Worm (Caenorhabditis elegans) whole organism, L3 larva: ENCODE data around the gene ZK632.10.

ENCODE experiments used
- R02D3.7 ChIP-seq: fragments of 150-350 bp; optimal IDR thresholded peaks from 2 replicates; lab custom pipeline; 2014; ENCODE audit warnings: missing biosample characterization, missing genetic modification characterization
- ZK546.5 ChIP-seq: sonication (generic microtip); optimal IDR thresholded peaks from 2 replicates; lab custom pipeline; 2017; ENCODE audit warnings: missing biosample characterization, missing genetic modification characterization
- aly-2 ChIP-seq: fragments of 150-350 bp; optimal IDR thresholded peaks from 2 replicates; lab custom pipeline; 2014; ENCODE audit warnings: missing biosample characterization, missing genetic modification characterization
- ama-1 ChIP-seq: fragments of 150-350 bp; optimal IDR thresholded peaks from 2 replicates; lab custom pipeline; 2018
- ceh-16 ChIP-seq: sonication (generic microtip); optimal IDR thresholded peaks from 2 replicates; lab custom pipeline; 2017; ENCODE audit warnings: missing biosample characterization, missing genetic modification characterization
- ceh-28 ChIP-seq: fragments of 150-350 bp; optimal IDR thresholded peaks from 2 replicates; lab custom pipeline; 2014; ENCODE audit warnings: missing biosample characterization, missing genetic modification reagents, missing genetic modification characterization
- ceh-82 ChIP-seq: fragments of 150-350 bp; optimal IDR thresholded peaks from 2 replicates; lab custom pipeline; 2014; ENCODE audit warnings: missing biosample characterization, missing genetic modification characterization
- ceh-9 ChIP-seq: sonication (generic microtip); optimal IDR thresholded peaks from 2 replicates; lab custom pipeline; 2018; ENCODE audit warnings: missing biosample characterization, missing genetic modification characterization
- daf-12 ChIP-seq: fragments of 150-350 bp; optimal IDR thresholded peaks from 2 replicates; lab custom pipeline; 2014; ENCODE audit warnings: missing biosample characterization, missing genetic modification reagents, missing genetic modification characterization
- egl-27 ChIP-seq: sonication (generic microtip); optimal IDR thresholded peaks from 4 replicates; lab custom pipeline; 2017; ENCODE audit warnings: missing biosample characterization, missing genetic modification reagents, missing genetic modification characterization
- egl-5 ChIP-seq: fragments of 150-350 bp; optimal IDR thresholded peaks from 2 replicates; lab custom pipeline; 2017; ENCODE audit warnings: missing biosample characterization, missing genetic modification reagents, missing genetic modification characterization, inconsistent platforms
- elt-1 ChIP-seq: fragments of 150-350 bp; optimal IDR thresholded peaks from 2 replicates; lab custom pipeline; 2014; ENCODE audit warnings: missing biosample characterization, missing genetic modification characterization
- elt-2 ChIP-seq: sonication (generic microtip); optimal IDR thresholded peaks from 2 replicates; lab custom pipeline; 2016; ENCODE audit warnings: missing genetic modification reagents, mild to moderate bottlenecking, missing genetic modification characterization, missing compliant biosample characterization
- elt-3 ChIP-seq, 3 experiments: fragments of 150-350 bp in 1 of 3; sonication (generic microtip) in 2 of 3; optimal IDR thresholded peaks; 2 replicates in 2 of 3; 4 replicates in 1 of 3; lab custom pipeline; 2014 to 2017; ENCODE audit warnings: missing biosample characterization in 3 of 3, missing genetic modification characterization in 3 of 3
- eor-1 ChIP-seq, 2 experiments: fragments of 150-350 bp; optimal IDR thresholded peaks; 2 replicates each; lab custom pipeline; 2014 to 2018; ENCODE audit warnings: missing biosample characterization in 2 of 2, missing genetic modification characterization in 2 of 2
- fkh-10 ChIP-seq: sonication (generic microtip); optimal IDR thresholded peaks from 2 replicates; lab custom pipeline; 2017; ENCODE audit warnings: missing biosample characterization, missing genetic modification reagents, missing genetic modification characterization
- fkh-2 ChIP-seq: fragments of 150-350 bp; optimal IDR thresholded peaks from 2 replicates; lab custom pipeline; 2014; ENCODE audit warnings: missing biosample characterization, missing genetic modification reagents, missing genetic modification characterization
- fos-1 ChIP-seq: fragments of 150-350 bp; optimal IDR thresholded peaks from 2 replicates; lab custom pipeline; 2014; ENCODE audit warnings: missing biosample characterization, missing genetic modification characterization
- hmg-11 ChIP-seq: sonication (generic microtip); optimal IDR thresholded peaks from 2 replicates; lab custom pipeline; 2016; ENCODE audit warnings: missing genetic modification characterization, missing compliant biosample characterization
- jun-1 ChIP-seq: fragments of 150-350 bp; optimal IDR thresholded peaks from 2 replicates; lab custom pipeline; 2014; ENCODE audit warnings: missing biosample characterization, missing genetic modification reagents, missing genetic modification characterization
- lin-15B ChIP-seq: fragments of 150-350 bp; optimal IDR thresholded peaks from 2 replicates; lab custom pipeline; 2014; ENCODE audit warnings: missing biosample characterization, missing genetic modification characterization
- lin-39 ChIP-seq: fragments of 150-350 bp; optimal IDR thresholded peaks from 2 replicates; lab custom pipeline; 2018; ENCODE audit warnings: missing biosample characterization, missing genetic modification reagents, missing genetic modification characterization
- lsy-12 ChIP-seq: sonication (generic microtip); optimal IDR thresholded peaks from 2 replicates; lab custom pipeline; 2016; ENCODE audit warnings: mild to moderate bottlenecking, missing genetic modification characterization, missing compliant biosample characterization
- mdl-1 ChIP-seq: fragments of 150-350 bp; optimal IDR thresholded peaks from 2 replicates; lab custom pipeline; 2014; ENCODE audit warnings: missing biosample characterization, missing genetic modification characterization
- mml-1 ChIP-seq: fragments of 150-350 bp; sonication (generic microtip); optimal IDR thresholded peaks from 3 replicates; lab custom pipeline; 2014; ENCODE audit warnings: missing biosample characterization, missing genetic modification characterization
- nfya-1 ChIP-seq: sonication (generic microtip); optimal IDR thresholded peaks from 2 replicates; lab custom pipeline; 2017; ENCODE audit warnings: missing genetic modification characterization, mild to moderate bottlenecking, missing compliant biosample characterization, antibody characterized with exemption, moderate library complexity; ENCODE audit not compliant: insufficient read depth
- nhr-11 ChIP-seq: fragments of 150-350 bp; optimal IDR thresholded peaks from 2 replicates; lab custom pipeline; 2014; ENCODE audit warnings: missing biosample characterization, missing genetic modification characterization
- nhr-12 ChIP-seq: fragments of 150-350 bp; optimal IDR thresholded peaks from 2 replicates; lab custom pipeline; 2014; ENCODE audit warnings: missing biosample characterization, missing genetic modification characterization
- nhr-23 ChIP-seq: fragments of 150-350 bp; optimal IDR thresholded peaks from 2 replicates; lab custom pipeline; 2014; ENCODE audit warnings: missing biosample characterization, missing genetic modification reagents, missing genetic modification characterization
- nhr-237 ChIP-seq: fragments of 150-350 bp; optimal IDR thresholded peaks from 2 replicates; lab custom pipeline; 2014; ENCODE audit warnings: missing biosample characterization, missing genetic modification characterization
- nhr-25 ChIP-seq: sonication (generic microtip); optimal IDR thresholded peaks from 2 replicates; lab custom pipeline; 2017; ENCODE audit warnings: missing biosample characterization, missing genetic modification characterization
- nhr-28 ChIP-seq: fragments of 150-350 bp; optimal IDR thresholded peaks from 2 replicates; lab custom pipeline; 2014; ENCODE audit warnings: missing biosample characterization, missing genetic modification characterization
- nhr-43 ChIP-seq: sonication (generic microtip); optimal IDR thresholded peaks from 2 replicates; lab custom pipeline; 2016; ENCODE audit warnings: mild to moderate bottlenecking, missing genetic modification characterization, missing compliant biosample characterization; ENCODE audit not compliant: poor library complexity, severe bottlenecking
- nhr-67 ChIP-seq: fragments of 150-350 bp; optimal IDR thresholded peaks from 2 replicates; lab custom pipeline; 2014; ENCODE audit warnings: missing biosample characterization, missing genetic modification characterization
- nhr-76 ChIP-seq: fragments of 150-350 bp; sonication (generic microtip); optimal IDR thresholded peaks from 5 replicates; lab custom pipeline; 2014; ENCODE audit warnings: missing biosample characterization, missing genetic modification characterization
- nhr-77 ChIP-seq: fragments of 150-350 bp; optimal IDR thresholded peaks from 2 replicates; lab custom pipeline; 2014; ENCODE audit warnings: missing biosample characterization, missing genetic modification characterization
- pha-4 ChIP-seq: fragments of 150-350 bp; optimal IDR thresholded peaks from 2 replicates; lab custom pipeline; 2014; ENCODE audit warnings: missing biosample characterization, missing genetic modification reagents, missing genetic modification characterization
- pqm-1 ChIP-seq: fragments of 150-350 bp; optimal IDR thresholded peaks from 2 replicates; lab custom pipeline; 2017; ENCODE audit warnings: missing biosample characterization, missing genetic modification characterization, inconsistent platforms
- sea-2 ChIP-seq: fragments of 150-350 bp; sonication (generic microtip); optimal IDR thresholded peaks from 4 replicates; lab custom pipeline; 2014; ENCODE audit warnings: missing biosample characterization, missing genetic modification reagents, missing genetic modification characterization
- skn-1 ChIP-seq: fragments of 150-350 bp; optimal IDR thresholded peaks from 2 replicates; lab custom pipeline; 2014; ENCODE audit warnings: missing biosample characterization, missing genetic modification characterization
- snpc-4 ChIP-seq: fragments of 150-350 bp; optimal IDR thresholded peaks from 2 replicates; lab custom pipeline; 2014; ENCODE audit warnings: missing biosample characterization, missing genetic modification characterization
- tbx-2 ChIP-seq: sonication (generic microtip); optimal IDR thresholded peaks from 2 replicates; lab custom pipeline; 2016; ENCODE audit warnings: mild to moderate bottlenecking, missing genetic modification characterization, missing compliant biosample characterization
- unc-39 ChIP-seq: sonication (generic microtip); optimal IDR thresholded peaks from 4 replicates; lab custom pipeline; 2017; ENCODE audit warnings: missing biosample characterization, missing genetic modification characterization
- unc-62 ChIP-seq: fragments of 150-350 bp; sonication (generic microtip); optimal IDR thresholded peaks from 4 replicates; lab custom pipeline; 2014; ENCODE audit warnings: missing biosample characterization, missing genetic modification reagents, missing genetic modification characterization
- zag-1 ChIP-seq: fragments of 150-350 bp; optimal IDR thresholded peaks from 2 replicates; lab custom pipeline; 2014; ENCODE audit warnings: missing biosample characterization, missing genetic modification characterization
- ztf-11 ChIP-seq: fragments of 150-350 bp; optimal IDR thresholded peaks from 2 replicates; lab custom pipeline; 2014; ENCODE audit warnings: missing biosample characterization, missing genetic modification characterization
- ztf-4 ChIP-seq: fragments of 150-350 bp; optimal IDR thresholded peaks from 2 replicates; lab custom pipeline; 2014; ENCODE audit warnings: missing biosample characterization, missing genetic modification characterization

Gene ZK632.10

ce11 chrIII:9827163-9827951 is at the start of gene ZK632.10, which contains the start of gene ZK632.11:
Gene ZK632.10 (minus strand): TSS chrIII:9827722.
Gene ZK632.11 (plus strand): TSS chrIII:9827915.
- TF ChIP-seq ZK546.5 (tag; lab: Kevin White, UChicago) (no peak), elt-1 (tag; lab: Kevin White, UChicago) (no peak), egl-27 (tag; lab: Kevin White, UChicago) (no peak), zag-1 (tag; lab: Kevin White, UChicago) (no peak), ama-1 (lab: Kevin White, UChicago) (no peak), lin-15B (peak; percentile 57), jun-1 (no peak), ztf-11 (tag; lab: Kevin White, UChicago) (no peak), mml-1 (no peak), daf-12 (tag; lab: Kevin White, UChicago) (no peak), nhr-23 (tag; lab: Kevin White, UChicago) (peak; percentile 34), nhr-77 (tag; lab: Kevin White, UChicago) (no peak), pqm-1 (tag; lab: Kevin White, UChicago) (peak; percentile 11), fkh-2 (tag; lab: Kevin White, UChicago) (no peak), nhr-67 (no peak), R02D3.7 (no peak), ceh-9 (tag; lab: Kevin White, UChicago) (no peak), mdl-1 (tag; lab: Kevin White, UChicago) (no peak), lin-39 (peak; percentile 15), nhr-43 (no peak), elt-3 (tag; optimal IDR thresholded peaks at IDR 0.05; lab: Kevin White, UChicago) (no peak), sea-2 (GFP tag; lab: Kevin White, UChicago) (no peak), ceh-28 (tag; lab: Kevin White, UChicago) (peak; percentile 50), ceh-16 (tag; lab: Kevin White, UChicago) (no peak), nhr-12 (tag; lab: Kevin White, UChicago) (no peak), nhr-28 (tag; lab: Kevin White, UChicago) (no peak), skn-1 (tag; lab: Kevin White, UChicago) (peak; percentile 13), snpc-4 (tag; lab: Kevin White, UChicago) (peak; percentile 45), lsy-12 (tag; lab: Kevin White, UChicago) (no peak), fkh-10 (GFP tag; lab: Kevin White, UChicago) (no peak), fos-1 (tag; lab: Kevin White, UChicago) (no peak), ceh-82 (tag; lab: Kevin White, UChicago) (no peak), egl-5 (peak; percentile 1), tbx-2 (tag; lab: Kevin White, UChicago) (no peak), aly-2 (tag; lab: Kevin White, UChicago) (no peak), elt-2 (tag; lab: Kevin White, UChicago) (peak; percentile 23), eor-1 (tag; optimal IDR thresholded peaks at IDR 0.05; lab: Kevin White, UChicago) (no peak), nhr-237 (tag; lab: Kevin White, UChicago) (no peak), pha-4 (tag; lab: Kevin White, UChicago) (peak; percentile 99), nhr-11 (tag; lab: Kevin White, UChicago) (no peak), nfya-1 (peak; percentile 91), nhr-25 (no peak), unc-62 (no peak), unc-39 (tag; lab: Kevin White, UChicago) (no peak), ztf-4 (no peak), hmg-11 (tag; lab: Kevin White, UChicago) (peak; percentile 41), nhr-76 (tag; lab: Kevin White, UChicago) (no peak)
